Worm (Caenorhabditis elegans) whole organism, midembryonic: Measurements from ENCODE around the gene npp-24.

Experiments used
- cog-1 ChIP-seq: sonication (generic microtip); optimal IDR thresholded peaks from 2 replicates; lab custom pipeline; 2016; ENCODE audit warnings: missing genetic modification characterization, missing compliant biosample characterization
- klf-2 ChIP-seq: fragments of 200-800 bp; sonication (Bioruptor generic); conservative IDR thresholded peaks from 2 replicates; pipeline ENCODE4 v1.3.6; 2022; ENCODE audit warnings: missing genetic modification reagents, missing genetic modification characterization, missing compliant biosample characterization
- ref-1 ChIP-seq: fragments of 200-800 bp; sonication (Bioruptor generic); conservative IDR thresholded peaks from 2 replicates; pipeline ENCODE4 v1.3.6; 2022; ENCODE audit warnings: missing genetic modification reagents, missing genetic modification characterization, missing compliant biosample characterization
- tab-1 ChIP-seq: fragments of 200-800 bp; sonication (Bioruptor generic); IDR thresholded peaks from 2 replicates; pipeline ENCODE4 v1.3.6; 2022; ENCODE audit warnings: missing genetic modification characterization, missing compliant biosample characterization
- ztf-23 ChIP-seq: fragments of 200-800 bp; sonication (Bioruptor generic); IDR thresholded peaks from 2 replicates; pipeline ENCODE4 v1.3.6; 2022; ENCODE audit warnings: missing genetic modification reagents, missing genetic modification characterization, missing compliant biosample characterization
- ztf-29 ChIP-seq: fragments of 200-800 bp; sonication (Bioruptor generic); IDR thresholded peaks from 2 replicates; pipeline ENCODE4 v1.3.6; 2022; ENCODE audit warnings: missing genetic modification reagents, missing genetic modification characterization, missing compliant biosample characterization

DNA sequence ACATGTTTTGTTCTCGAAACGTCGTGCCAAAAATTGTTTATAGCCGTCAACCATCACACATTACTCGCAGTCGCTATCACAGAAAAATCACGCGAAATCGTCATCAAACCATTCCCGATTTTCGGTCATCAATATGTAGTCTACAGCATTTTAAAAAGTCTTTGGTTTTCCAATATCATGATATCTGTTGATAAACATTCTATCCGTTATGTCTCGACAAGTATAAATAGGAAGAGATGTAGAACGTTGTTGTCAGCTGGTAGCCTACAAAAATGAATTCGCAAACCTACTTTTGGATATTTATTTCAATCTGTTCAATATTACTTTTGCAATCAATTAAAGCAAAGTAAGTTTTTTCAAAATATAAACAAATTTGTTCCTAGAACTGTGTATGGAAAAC lies 9.3 kb upstream of the npp-24 start, which contains the start of gene F12A10.1:
- TF ChIP-seq tab-1 (no peak), cog-1 (no peak), ref-1 (GFP tag; lab: Robert Waterston, UW) (no peak), ztf-29 (GFP tag; lab: Robert Waterston, UW) (no peak), klf-2 (GFP tag; lab: Robert Waterston, UW) (no peak), ztf-23 (GFP tag; lab: Robert Waterston, UW) (no peak)
